Comparison of ENCODE assay signal across 3 fruit fly cellular contexts in genomic region chr2L:8311741-8312140, dm6.
TF ChIP-seq lines count a peak whose summit lies in the region.

No protein-coding gene starts in this region.

- no peak for TF ChIP-seq CTCF in whole organism, embryonic (GFP tag; optimal IDR thresholded peaks at IDR 0.05; lab: Kevin White, UChicago)

TF ChIP-seq in whole organism, embryonic, 481 proteins besides CTCF, POLR2A, EP300 and RAD21:
- TF ChIP-seq bowl (GFP tag; IDR thresholded peaks at IDR 0.05; lab: Robert Waterston, UW) = no peak
- TF ChIP-seq CG6272 (GFP tag; IDR thresholded peaks at IDR 0.05; lab: Robert Waterston, UW) = 0 out of 2 replicates have a peak, but pooled peaks have one; percentile 7
- no peak for TF ChIP-seq lov (optimal IDR thresholded peaks at IDR 0.05; lab: Kevin White, UChicago)
- 0 out of 3 replicates have a peak, but pooled peaks have one; percentile 21 for TF ChIP-seq lov (GFP tag; IDR thresholded peaks at IDR 0.05; lab: Robert Waterston, UW)
- TF ChIP-seq gcm (GFP tag; optimal IDR thresholded peaks at IDR 0.05; lab: Kevin White, UChicago) = peak; percentile 79
- no peak for TF ChIP-seq CG12391 (tag; optimal IDR thresholded peaks at IDR 0.05; lab: Kevin White, UChicago)
- TF ChIP-seq CG12659 (GFP tag; optimal IDR thresholded peaks at IDR 0.05; lab: Kevin White, UChicago) = no peak
- TF ChIP-seq CG7963 (GFP tag; IDR thresholded peaks at IDR 0.05; lab: Robert Waterston, UW; ENCODE audit: partially characterized antibody) = 0 out of 3 replicates have a peak, but pooled peaks have one; percentile 17

TF ChIP-seq in whole organism, pupa, 21 proteins besides CTCF, POLR2A, EP300 and RAD21:
- peak; percentile 32 for TF ChIP-seq EcR (GFP tag; optimal IDR thresholded peaks at IDR 0.05; lab: Kevin White, UChicago)
- no peak for TF ChIP-seq CG8159 (tag; optimal IDR thresholded peaks at IDR 0.05; lab: Kevin White, UChicago)

TF ChIP-seq in whole organism, wandering third instar larva, 38 proteins besides CTCF, POLR2A, EP300 and RAD21:
- TF ChIP-seq Rel (GFP tag; optimal IDR thresholded peaks at IDR 0.05; lab: Kevin White, UChicago) (no peak), Rel (tag; optimal IDR thresholded peaks at IDR 0.05; lab: Kevin White, UChicago) (peak; percentile 98), Myc (optimal IDR thresholded peaks at IDR 0.05; lab: Kevin White, UChicago) (no peak)
TF ChIP-seq in whole organism, wandering third instar larva: peak in this region for 1.
